Fruit fly (Drosophila melanogaster) S2 (cell line): ENCODE data around the gene CG17078.

ENCODE experiments used
- CG8478 ChIP-seq: fragments of >200 bp; optimal IDR thresholded peaks from 2 replicates; lab custom pipeline; 2018
- CTCF ChIP-seq, 2 experiments: fragments of >200 bp; optimal IDR thresholded peaks; 2 replicates each; lab custom pipeline; 2018

- TF ChIP-seq CG8478 (lab: Kevin White, UChicago) = no peak
- TF ChIP-seq CTCF (optimal IDR thresholded peaks at IDR 0.05; lab: Kevin White, UChicago) = peak; percentile 1 to 12
These were observed 19.6 kb upstream of the CG17078 start, which contains the start of gene Pi3K21B for dm6 chr2L:297480-298284.
